Fruit fly (Drosophila melanogaster): ENCODE results near the gene CG7990.

The CG7990 gene

dm6 chrX:19162249-19162914 is 39.4 kb downstream of the CG7990 start (continued):
- TF ChIP-seq CG6276 (GFP tag; optimal IDR thresholded peaks at IDR 0.05) (peak; percentile 29), achi (GFP tag; optimal IDR thresholded peaks at IDR 0.05) (peak; percentile 65), Met (GFP tag; optimal IDR thresholded peaks at IDR 0.05) (peak; percentile 69), dac (GFP tag; optimal IDR thresholded peaks at IDR 0.05) (no peak), ss (GFP tag; optimal IDR thresholded peaks at IDR 0.05) (peak; percentile 27 to 64), CG6792 (GFP tag; optimal IDR thresholded peaks at IDR 0.05) (peak; percentile 83), CG6854 (GFP tag; optimal IDR thresholded peaks at IDR 0.05) (no peak), Eip75B (GFP tag; optimal IDR thresholded peaks at IDR 0.05) (peak; percentile 69), CG11902 (GFP tag; optimal IDR thresholded peaks at IDR 0.05) (peak; percentile 12), Eip93F (GFP tag; optimal IDR thresholded peaks at IDR 0.05) (no peak), CG1621 (tag; optimal IDR thresholded peaks at IDR 0.05) (peak; percentile 72), CG10631 (GFP tag; optimal IDR thresholded peaks at IDR 0.05) (peak; percentile 63), Eip78C (GFP tag) (peak; percentile 97), CG6808 (GFP tag; optimal IDR thresholded peaks at IDR 0.05) (peak; percentile 47), CG32006 (GFP tag; optimal IDR thresholded peaks at IDR 0.05) (peak; percentile 81), salr (GFP tag; optimal IDR thresholded peaks at IDR 0.05) (peak; percentile 37 to 59), spab (GFP tag; optimal IDR thresholded peaks at IDR 0.05) (peak; percentile 56), topi (GFP tag; optimal IDR thresholded peaks at IDR 0.05) (peak; percentile 61), Sox102F (GFP tag; optimal IDR thresholded peaks at IDR 0.05) (peak; percentile 81), svp (GFP tag) (peak; percentile 95), CG7368 (GFP tag; optimal IDR thresholded peaks at IDR 0.05) (peak; percentile 35), eg (GFP tag; IDR thresholded peaks at IDR 0.05) (peak; percentile 42; the same call in 1 of the 3 replicates), fd85E (GFP tag; optimal IDR thresholded peaks at IDR 0.05) (peak; percentile 11), pdm3 (GFP tag; optimal IDR thresholded peaks at IDR 0.05) (peak; percentile 81), acj6 (GFP tag; optimal IDR thresholded peaks at IDR 0.05) (peak; percentile 53)

- TF ChIP-seq spab (GFP tag; optimal IDR thresholded peaks at IDR 0.05) (peak; percentile 10), esn (GFP tag; optimal IDR thresholded peaks at IDR 0.05) (peak; percentile 21), pdm3 (GFP tag; optimal IDR thresholded peaks at IDR 0.05) (no peak), lz (GFP tag; optimal IDR thresholded peaks at IDR 0.05) (no peak), ss (GFP tag; optimal IDR thresholded peaks at IDR 0.05) (peak; percentile 58 to 65), CG8119 (GFP tag; IDR thresholded peaks at IDR 0.05) (peak; percentile 36; the same call in 1 of the 3 replicates), CG6808 (GFP tag; optimal IDR thresholded peaks at IDR 0.05) (peak; percentile 60), OdsH (GFP tag; optimal IDR thresholded peaks at IDR 0.05) (peak; percentile 19), fd59A (GFP tag; optimal IDR thresholded peaks at IDR 0.05) (peak; percentile 14), Sox102F (GFP tag; optimal IDR thresholded peaks at IDR 0.05) (no peak), Eip78C (GFP tag) (peak; percentile 85), dsx (GFP tag; optimal IDR thresholded peaks at IDR 0.05; ENCODE audit: poor library complexity, severe bottlenecking) (peak; percentile 63), eg (GFP tag; IDR thresholded peaks at IDR 0.05) (no peak), salr (GFP tag; optimal IDR thresholded peaks at IDR 0.05) (peak in 1 of 2 experiments; percentile 1), CG34406 (GFP tag; optimal IDR thresholded peaks at IDR 0.05) (peak; percentile 8), CG6792 (GFP tag; optimal IDR thresholded peaks at IDR 0.05) (peak; percentile 8), CG10631 (GFP tag; optimal IDR thresholded peaks at IDR 0.05) (peak; percentile 8), Ets96B (tag; optimal IDR thresholded peaks at IDR 0.05) (peak; percentile 61), achi (GFP tag; optimal IDR thresholded peaks at IDR 0.05) (peak; percentile 15), CG32006 (GFP tag; optimal IDR thresholded peaks at IDR 0.05) (peak; percentile 38), acj6 (GFP tag; optimal IDR thresholded peaks at IDR 0.05) (peak; percentile 20), svp (GFP tag) (peak; percentile 69), CG15336 (GFP tag; IDR thresholded peaks at IDR 0.05) (no peak), CG3032 (tag; optimal IDR thresholded peaks at IDR 0.05) (peak; percentile 49), CG9139 (GFP tag; optimal IDR thresholded peaks at IDR 0.05) (no peak)
Measured at dm6 chrX:19160635-19161407, 41.0 kb downstream of the CG7990 start.
